Worm (Caenorhabditis elegans) whole organism, L2 larva: ENCODE results near the gene bath-33.
"Not testable (repeated sequence)": the region's sequence is repeated elsewhere in the genome, so short reads cannot be mapped to it uniquely, and the experiment has no call there.

ENCODE experiments used
- C34F6.9 ChIP-seq: fragments of 150-350 bp; optimal IDR thresholded peaks from 2 replicates; lab custom pipeline; 2014; ENCODE audit warnings: missing biosample characterization, missing genetic modification characterization
- F13H6.1 ChIP-seq: sonication (generic microtip); optimal IDR thresholded peaks from 2 replicates; lab custom pipeline; 2016; ENCODE audit warnings: missing genetic modification characterization, missing compliant biosample characterization
- R02D3.7 ChIP-seq: fragments of 150-350 bp; optimal IDR thresholded peaks from 2 replicates; lab custom pipeline; 2014; ENCODE audit warnings: missing biosample characterization, missing genetic modification characterization
- Y55F3AM.14 ChIP-seq: fragments of 200-800 bp; sonication (Bioruptor generic); optimal IDR thresholded peaks from 2 replicates; lab custom pipeline; 2018; ENCODE audit warnings: mild to moderate bottlenecking, missing genetic modification characterization, missing compliant biosample characterization
- alr-1 ChIP-seq: fragments of 150-350 bp; optimal IDR thresholded peaks from 2 replicates; lab custom pipeline; 2014; ENCODE audit warnings: missing biosample characterization, missing genetic modification characterization
- ama-1 ChIP-seq: fragments of 150-350 bp; optimal IDR thresholded peaks from 2 replicates; lab custom pipeline; 2018; ENCODE audit warnings: inconsistent platforms
- blmp-1 ChIP-seq: sonication (generic microtip); optimal IDR thresholded peaks from 2 replicates; lab custom pipeline; 2017; ENCODE audit warnings: missing genetic modification characterization, mild to moderate bottlenecking, missing compliant biosample characterization, antibody characterized with exemption, moderate library complexity; ENCODE audit not compliant: insufficient read depth
- ceh-16 ChIP-seq: fragments of 150-350 bp; optimal IDR thresholded peaks from 2 replicates; lab custom pipeline; 2014; ENCODE audit warnings: missing biosample characterization, missing genetic modification characterization
- ceh-82 ChIP-seq: fragments of 150-350 bp; optimal IDR thresholded peaks from 2 replicates; lab custom pipeline; 2014; ENCODE audit warnings: missing biosample characterization, missing genetic modification characterization
- dmd-4 ChIP-seq: sonication (generic microtip); optimal IDR thresholded peaks from 2 replicates; lab custom pipeline; 2017; ENCODE audit warnings: missing biosample characterization, missing genetic modification characterization
- egl-27 ChIP-seq: sonication (generic microtip); optimal IDR thresholded peaks from 3 replicates; lab custom pipeline; 2017; ENCODE audit warnings: missing biosample characterization, missing genetic modification reagents, missing genetic modification characterization
- elt-1 ChIP-seq: fragments of 150-350 bp; optimal IDR thresholded peaks from 2 replicates; lab custom pipeline; 2014; ENCODE audit warnings: missing biosample characterization, missing genetic modification characterization
- fos-1 ChIP-seq: fragments of 150-350 bp; optimal IDR thresholded peaks from 2 replicates; lab custom pipeline; 2014; ENCODE audit warnings: missing biosample characterization, missing genetic modification characterization
- gmeb-1 ChIP-seq: fragments of 150-350 bp; optimal IDR thresholded peaks from 2 replicates; lab custom pipeline; 2014; ENCODE audit warnings: missing biosample characterization, missing genetic modification characterization
- lin-11 ChIP-seq: fragments of 150-350 bp; sonication (generic microtip); optimal IDR thresholded peaks from 2 replicates; lab custom pipeline; 2014; ENCODE audit warnings: missing biosample characterization, missing genetic modification characterization, inconsistent platforms, mixed read lengths
- lin-39 ChIP-seq: fragments of 150-350 bp; optimal IDR thresholded peaks from 2 replicates; lab custom pipeline; 2014; ENCODE audit warnings: missing biosample characterization, missing genetic modification reagents, missing genetic modification characterization
- lsy-2 ChIP-seq, 2 experiments: fragments of 150-350 bp in 1 of 2; sonication (generic microtip) in 1 of 2; optimal IDR thresholded peaks; 2 replicates each; lab custom pipeline; 2014 to 2017; ENCODE audit warnings: missing biosample characterization in 2 of 2, missing genetic modification characterization in 2 of 2
- mbf-1 ChIP-seq: sonication (generic microtip); optimal IDR thresholded peaks from 2 replicates; lab custom pipeline; 2017; ENCODE audit warnings: missing biosample characterization, missing genetic modification characterization
- nhr-10 ChIP-seq: sonication (generic microtip); optimal IDR thresholded peaks from 2 replicates; lab custom pipeline; 2017; ENCODE audit warnings: missing biosample characterization, missing genetic modification characterization
- nhr-11 ChIP-seq: fragments of 150-350 bp; optimal IDR thresholded peaks from 2 replicates; lab custom pipeline; 2014; ENCODE audit warnings: missing biosample characterization, missing genetic modification characterization
- nhr-129 ChIP-seq: fragments of 150-350 bp; optimal IDR thresholded peaks from 2 replicates; lab custom pipeline; 2014; ENCODE audit warnings: missing biosample characterization, missing genetic modification characterization
- nhr-21 ChIP-seq: fragments of 150-350 bp; optimal IDR thresholded peaks from 2 replicates; lab custom pipeline; 2014; ENCODE audit warnings: missing biosample characterization, missing genetic modification characterization
- nhr-237 ChIP-seq: fragments of 150-350 bp; optimal IDR thresholded peaks from 2 replicates; lab custom pipeline; 2014; ENCODE audit warnings: missing biosample characterization, missing genetic modification characterization
- nhr-25 ChIP-seq: fragments of 150-350 bp; sonication (generic microtip); optimal IDR thresholded peaks from 3 replicates; lab custom pipeline; 2014; ENCODE audit warnings: missing biosample characterization, missing genetic modification characterization
- nhr-6 ChIP-seq: fragments of 150-350 bp; optimal IDR thresholded peaks from 2 replicates; lab custom pipeline; 2014; ENCODE audit warnings: missing biosample characterization, missing genetic modification characterization
- peb-1 ChIP-seq: fragments of 150-350 bp; optimal IDR thresholded peaks from 2 replicates; lab custom pipeline; 2014; ENCODE audit warnings: missing biosample characterization, missing genetic modification characterization
- skn-1 ChIP-seq: sonication (generic microtip); optimal IDR thresholded peaks from 2 replicates; lab custom pipeline; 2017; ENCODE audit warnings: missing biosample characterization, missing genetic modification characterization
- sma-9 ChIP-seq, 2 experiments: fragments of 150-350 bp in 1 of 2; sonication (generic microtip) in 1 of 2; optimal IDR thresholded peaks; 2 replicates each; lab custom pipeline; 2014 to 2016; ENCODE audit warnings: missing genetic modification characterization in 2 of 2, mild to moderate bottlenecking in 1 of 2, missing biosample characterization in 1 of 2, missing compliant biosample characterization in 1 of 2, missing genetic modification reagents in 1 of 2, moderate library complexity in 1 of 2
- snpc-4 ChIP-seq: fragments of 150-350 bp; optimal IDR thresholded peaks from 2 replicates; lab custom pipeline; 2014; ENCODE audit warnings: missing biosample characterization, missing genetic modification characterization
- unc-55 ChIP-seq: fragments of 150-350 bp; sonication (generic microtip); optimal IDR thresholded peaks from 3 replicates; lab custom pipeline; 2014; ENCODE audit warnings: missing biosample characterization, missing genetic modification reagents, missing genetic modification characterization
- zag-1 ChIP-seq: fragments of 150-350 bp; optimal IDR thresholded peaks from 2 replicates; lab custom pipeline; 2014; ENCODE audit warnings: missing biosample characterization, missing genetic modification characterization
- ztf-1 ChIP-seq: fragments of 200-800 bp; sonication (Bioruptor generic); conservative IDR thresholded peaks from 2 replicates; pipeline ENCODE4 v1.3.6; 2022; ENCODE audit warnings: missing genetic modification characterization, missing compliant biosample characterization
- ztf-11 ChIP-seq: sonication (generic microtip); optimal IDR thresholded peaks from 2 replicates; lab custom pipeline; 2017; ENCODE audit warnings: missing biosample characterization, missing genetic modification characterization
- ztf-4 ChIP-seq: fragments of 150-350 bp; optimal IDR thresholded peaks from 2 replicates; lab custom pipeline; 2014; ENCODE audit warnings: missing biosample characterization, missing genetic modification characterization

The bath-33 gene

ce11 chrII:1648768-1649167 is 42.8 kb upstream of the bath-33 start, which contains the start of gene fbxb-21:
fbxb-21 (minus strand) TSS chrII:1648868.
- TF ChIP-seq blmp-1 (tag; lab: Kevin White, UChicago): no peak
- no peak for TF ChIP-seq lin-39
- no peak for TF ChIP-seq ceh-82 (tag; lab: Kevin White, UChicago)
- no peak for TF ChIP-seq gmeb-1

- TF ChIP-seq R02D3.7 (tag; lab: Kevin White, UChicago) (no peak), egl-27 (no peak), ztf-4 (tag; lab: Kevin White, UChicago) (no peak), nhr-21 (no peak), ama-1 (no peak), nhr-11 (tag; lab: Kevin White, UChicago) (no peak), nhr-6 (tag; lab: Kevin White, UChicago) (no peak), dmd-4 (tag; lab: Kevin White, UChicago) (no peak), nhr-237 (tag; lab: Kevin White, UChicago) (no peak)
Observed at ce11 chrII:1646199-1646598, 40.2 kb upstream of the bath-33 start, which contains the start of gene ZC204.17. ZC204.17 (minus strand) TSS chrII:1646299.

ce11 chrII:1644777-1645348 is 38.9 kb upstream of the bath-33 start, which contains the start of gene ZC204.6:
ZC204.6 (minus strand) TSS chrII:1644827.
- no peak for TF ChIP-seq ceh-16
- no peak for TF ChIP-seq lsy-2 (tag; optimal IDR thresholded peaks at IDR 0.05; lab: Kevin White, UChicago)
- no peak for TF ChIP-seq ztf-1 (GFP tag; lab: Robert Waterston, UW)
- TF ChIP-seq Y55F3AM.14: no peak
- TF ChIP-seq zag-1 (tag; lab: Kevin White, UChicago): no peak
- TF ChIP-seq nhr-129 (tag; lab: Kevin White, UChicago): no peak
- TF ChIP-seq ama-1: no peak
- TF ChIP-seq nhr-21: no peak
- TF ChIP-seq alr-1 (tag; lab: Kevin White, UChicago): no peak
- TF ChIP-seq skn-1 (tag; lab: Kevin White, UChicago): no peak
- TF ChIP-seq C34F6.9: no peak
- TF ChIP-seq elt-1: no peak
- TF ChIP-seq egl-27: no peak
- no peak for TF ChIP-seq nhr-10 (tag; lab: Kevin White, UChicago)
- no peak for TF ChIP-seq snpc-4 (tag; lab: Kevin White, UChicago)
- no peak for TF ChIP-seq unc-55 (GFP tag; lab: Kevin White, UChicago)
- no peak for TF ChIP-seq peb-1 (tag; lab: Kevin White, UChicago)
- TF ChIP-seq, all 48 proteins: peak for 0

ce11 chrII:1640496-1640895 is 34.5 kb upstream of the bath-33 start, which contains the start of gene srh-72:
srh-72 (minus strand) TSS chrII:1640596.
- TF ChIP-seq ztf-1 (GFP tag; lab: Robert Waterston, UW): no peak
- TF ChIP-seq nhr-6 (tag; lab: Kevin White, UChicago): no peak
- TF ChIP-seq lsy-2 (tag; optimal IDR thresholded peaks at IDR 0.05; lab: Kevin White, UChicago): no peak
- TF ChIP-seq nhr-25 (tag; lab: Kevin White, UChicago): no peak
- TF ChIP-seq fos-1 (tag; lab: Kevin White, UChicago): no peak
- no peak for TF ChIP-seq sma-9 (GFP tag; optimal IDR thresholded peaks at IDR 0.05; lab: Kevin White, UChicago)
- no peak for TF ChIP-seq sma-9 (tag; optimal IDR thresholded peaks at IDR 0.05; lab: Kevin White, UChicago)
- TF ChIP-seq blmp-1 (tag; lab: Kevin White, UChicago): no peak
- no peak for TF ChIP-seq mbf-1 (tag; lab: Kevin White, UChicago)
- TF ChIP-seq snpc-4 (tag; lab: Kevin White, UChicago): no peak
- TF ChIP-seq F13H6.1 (tag; lab: Kevin White, UChicago): no peak
- TF ChIP-seq nhr-237 (tag; lab: Kevin White, UChicago): no peak
- no peak for TF ChIP-seq ceh-82 (tag; lab: Kevin White, UChicago)
- TF ChIP-seq Y55F3AM.14: no peak
- TF ChIP-seq nhr-21: no peak
- TF ChIP-seq unc-55 (GFP tag; lab: Kevin White, UChicago): no peak
- TF ChIP-seq lin-11 (tag; lab: Kevin White, UChicago): no peak

- not testable (repeated sequence) for TF ChIP-seq C34F6.9; ztf-11 (tag; lab: Kevin White, UChicago); nhr-25 (tag; lab: Kevin White, UChicago)
Observed at ce11 chrII:1636392-1636791, 30.4 kb upstream of the bath-33 start, which contains the start of gene srg-20. srg-20 (plus strand) TSS chrII:1636692.
